Worm (Caenorhabditis elegans): ENCODE results near the gene ptr-16.

Gene ptr-16

ce11 chrV:1151324-1151742, 14.2 kb upstream of the ptr-16 start (continued):
- TF ChIP-seq lir-3 (tag; optimal IDR thresholded peaks at IDR 0.05) (peak; percentile 93), daf-12 (tag; optimal IDR thresholded peaks at IDR 0.05) (no peak), lim-7 (GFP tag; IDR thresholded peaks at IDR 0.05) (peak; percentile 57), lin-15B (tag; optimal IDR thresholded peaks at IDR 0.05) (no peak), daf-19 (GFP tag; conservative IDR thresholded peaks at IDR 0.05) (no peak), ztf-11 (tag; optimal IDR thresholded peaks at IDR 0.05) (no peak), nhr-102 (tag; optimal IDR thresholded peaks at IDR 0.05) (peak; percentile 98), ceh-32 (tag; optimal IDR thresholded peaks at IDR 0.05; ENCODE audit: poor library complexity) (peak; percentile 89), zfp-2 (tag; optimal IDR thresholded peaks at IDR 0.05) (peak; percentile 86), egl-43 (GFP tag; IDR thresholded peaks at IDR 0.05) (peak; percentile 100), ces-1 (GFP tag; optimal IDR thresholded peaks at IDR 0.05) (peak; percentile 76), nhr-237 (tag; optimal IDR thresholded peaks at IDR 0.05) (peak; percentile 81), lin-39 (tag; optimal IDR thresholded peaks at IDR 0.05) (peak; percentile 3), pha-4 (GFP tag; IDR thresholded peaks at IDR 0.05) (peak; percentile 98), pha-4 (tag; optimal IDR thresholded peaks at IDR 0.05) (no peak), attf-4 (tag; optimal IDR thresholded peaks at IDR 0.05) (no peak), R02D3.7 (tag; optimal IDR thresholded peaks at IDR 0.05) (no peak), fos-1 (tag; optimal IDR thresholded peaks at IDR 0.05) (peak; percentile 63), hmg-1.1 (GFP tag; IDR thresholded peaks at IDR 0.05) (peak; percentile 99), dmd-8 (GFP tag; IDR thresholded peaks at IDR 0.05) (peak; percentile 77), daf-16 (GFP tag; optimal IDR thresholded peaks at IDR 0.05) (peak; percentile 93 to 98), daf-16 (tag; optimal IDR thresholded peaks at IDR 0.05) (peak; percentile 80), mdl-1 (tag; optimal IDR thresholded peaks at IDR 0.05) (peak; percentile 96), mes-2 (tag; optimal IDR thresholded peaks at IDR 0.05; ENCODE audit: poor library complexity, severe bottlenecking) (peak; percentile 73), Y5F2A.4 (GFP tag; optimal IDR thresholded peaks at IDR 0.05) (peak; percentile 80), ceh-62 (tag; optimal IDR thresholded peaks at IDR 0.05) (no peak), snpc-4 (tag; optimal IDR thresholded peaks at IDR 0.05) (no peak), spr-3 (GFP tag; optimal IDR thresholded peaks at IDR 0.05) (peak; percentile 96), sdz-12 (GFP tag; optimal IDR thresholded peaks at IDR 0.05) (no peak), ZK337.2 (GFP tag; IDR thresholded peaks at IDR 0.05) (peak; percentile 83), lin-29 (GFP tag; IDR thresholded peaks at IDR 0.05) (peak; percentile 93), dmd-6 (GFP tag; IDR thresholded peaks at IDR 0.05) (peak; percentile 100), unc-130 (GFP tag; optimal IDR thresholded peaks at IDR 0.05) (peak; percentile 44), lsy-2 (tag; optimal IDR thresholded peaks at IDR 0.05) (peak; percentile 93 to 95), F44E2.7 (GFP tag; IDR thresholded peaks at IDR 0.05) (peak; percentile 63; the same call in 1 of the 2 replicates), tra-1 (GFP tag; IDR thresholded peaks at IDR 0.05) (peak; percentile 99), nhr-25 (tag; optimal IDR thresholded peaks at IDR 0.05; ENCODE audit: borderline replicate concordance, insufficient read depth) (peak; percentile 45), ZK546.5 (tag; optimal IDR thresholded peaks at IDR 0.05) (peak in 1 of 2 experiments; percentile 75), rbr-2 (tag; optimal IDR thresholded peaks at IDR 0.05) (peak; percentile 99), nhr-11 (tag; optimal IDR thresholded peaks at IDR 0.05) (peak; percentile 99), aly-2 (tag; optimal IDR thresholded peaks at IDR 0.05) (no peak), mdt-29 (GFP tag; IDR thresholded peaks at IDR 0.05) (peak; percentile 99), set-16 (GFP tag; IDR thresholded peaks at IDR 0.05) (peak; percentile 100), mep-1 (tag; optimal IDR thresholded peaks at IDR 0.05) (peak; percentile 99), zip-11 (GFP tag; IDR thresholded peaks at IDR 0.05) (no peak), T20F7.1 (GFP tag; optimal IDR thresholded peaks at IDR 0.05) (peak; percentile 95), egl-27 (tag; optimal IDR thresholded peaks at IDR 0.05) (no peak), lin-1 (GFP tag; IDR thresholded peaks at IDR 0.05) (peak; percentile 97), dpl-1 (GFP tag; optimal IDR thresholded peaks at IDR 0.05) (peak; percentile 80), ceh-28 (tag; optimal IDR thresholded peaks at IDR 0.05) (peak; percentile 90), ceh-20 (GFP tag; IDR thresholded peaks at IDR 0.05) (peak; percentile 99), F26F4.8 (GFP tag; conservative IDR thresholded peaks at IDR 0.05) (no peak)

Measured in whole organism, L4 larva.